Worm (Caenorhabditis elegans) whole organism, L1 larva: Measurements from ENCODE around the gene dcaf-13.
A peak's percentile ranks its signal among the peaks of the same experiment; 100 is the strongest.

ENCODE experiments used
- C04F5.9 ChIP-seq: sonication (generic microtip); optimal IDR thresholded peaks from 2 replicates; lab custom pipeline; 2016; ENCODE audit warnings: missing genetic modification characterization, missing compliant biosample characterization
- F16B12.6 ChIP-seq: fragments of 150-350 bp; optimal IDR thresholded peaks from 2 replicates; lab custom pipeline; 2014; ENCODE audit warnings: missing biosample characterization, missing genetic modification characterization
- aly-2 ChIP-seq: fragments of 150-350 bp; optimal IDR thresholded peaks from 2 replicates; lab custom pipeline; 2014; ENCODE audit warnings: missing biosample characterization, missing genetic modification characterization
- ceh-63 ChIP-seq: fragments of 200-800 bp; sonication (Bioruptor generic); optimal IDR thresholded peaks from 2 replicates; lab custom pipeline; 2018; ENCODE audit warnings: mild to moderate bottlenecking, missing genetic modification characterization, missing compliant biosample characterization
- ceh-8 ChIP-seq: fragments of 200-800 bp; sonication (Bioruptor generic); optimal IDR thresholded peaks from 2 replicates; lab custom pipeline; 2018; ENCODE audit warnings: mild to moderate bottlenecking, missing genetic modification characterization, moderate library complexity, missing compliant biosample characterization
- ceh-82 ChIP-seq, 3 experiments: fragments of 150-350 bp in 1 of 3; sonication (generic microtip) in 2 of 3; optimal IDR thresholded peaks; 2 replicates each; lab custom pipeline; 2014 to 2017; ENCODE audit warnings: missing biosample characterization in 3 of 3, missing genetic modification characterization in 3 of 3
- ceh-88 ChIP-seq: fragments of 200-800 bp; sonication (Bioruptor generic); IDR thresholded peaks from 2 replicates; pipeline ENCODE4 v1.3.6; 2022; ENCODE audit warnings: missing genetic modification characterization, missing compliant biosample characterization
- ces-1 ChIP-seq: fragments of 150-350 bp; optimal IDR thresholded peaks from 2 replicates; lab custom pipeline; 2014; ENCODE audit warnings: missing biosample characterization, missing genetic modification reagents, missing genetic modification characterization
- efl-1 ChIP-seq, 4 experiments: fragments of 150-350 bp; optimal IDR thresholded peaks in 3 of 4; peaks in 1 of 4; 1 replicate in 1 of 4; 2 replicates in 3 of 4; lab custom pipeline; 2014; ENCODE audit warnings: missing biosample characterization in 2 of 4, missing genetic modification characterization in 2 of 4, missing genetic modification reagents in 2 of 4
- elt-2 ChIP-seq: sonication (generic microtip); optimal IDR thresholded peaks from 2 replicates; lab custom pipeline; 2016; ENCODE audit warnings: missing genetic modification characterization, mild to moderate bottlenecking, inconsistent platforms, missing compliant biosample characterization, missing genetic modification reagents
- fkh-4 ChIP-seq: sonication (generic microtip); optimal IDR thresholded peaks from 2 replicates; lab custom pipeline; 2016; ENCODE audit warnings: missing compliant biosample characterization, missing genetic modification characterization, borderline replicate concordance
- fkh-8 ChIP-seq: sonication (generic microtip); optimal IDR thresholded peaks from 2 replicates; lab custom pipeline; 2016; ENCODE audit warnings: mild to moderate bottlenecking, missing genetic modification characterization, missing compliant biosample characterization
- fos-1 ChIP-seq: fragments of 150-350 bp; optimal IDR thresholded peaks from 2 replicates; lab custom pipeline; 2014; ENCODE audit warnings: missing biosample characterization, missing genetic modification characterization
- grh-1 ChIP-seq: fragments of 200-800 bp; sonication (Bioruptor generic); IDR thresholded peaks from 2 replicates; pipeline ENCODE4 v1.3.6; 2022; ENCODE audit warnings: missing genetic modification reagents, missing genetic modification characterization, missing compliant biosample characterization
- hlh-17 ChIP-seq: fragments of 200-800 bp; sonication (Bioruptor generic); optimal IDR thresholded peaks from 2 replicates; lab custom pipeline; 2018; ENCODE audit warnings: missing genetic modification characterization, mild to moderate bottlenecking, missing compliant biosample characterization, moderate library complexity, borderline replicate concordance
- irx-1 ChIP-seq: sonication (generic microtip); optimal IDR thresholded peaks from 2 replicates; lab custom pipeline; 2016; ENCODE audit warnings: missing genetic modification characterization, missing compliant biosample characterization
- isw-1 ChIP-seq: fragments of 200-800 bp; sonication (Bioruptor generic); IDR thresholded peaks from 2 replicates; pipeline ENCODE4 v1.3.6; 2022; ENCODE audit warnings: missing genetic modification characterization, missing compliant biosample characterization
- jun-1 ChIP-seq: fragments of 150-350 bp; optimal IDR thresholded peaks from 2 replicates; lab custom pipeline; 2014; ENCODE audit warnings: missing biosample characterization, missing genetic modification reagents, missing genetic modification characterization
- lin-13 ChIP-seq: fragments of 150-350 bp; optimal IDR thresholded peaks from 2 replicates; lab custom pipeline; 2014; ENCODE audit warnings: missing biosample characterization, missing genetic modification reagents, missing genetic modification characterization
- lin-14 ChIP-seq: fragments of 200-800 bp; sonication (Bioruptor generic); optimal IDR thresholded peaks from 2 replicates; lab custom pipeline; 2018; ENCODE audit warnings: mild to moderate bottlenecking, missing genetic modification characterization, moderate library complexity, missing compliant biosample characterization
- lin-35 ChIP-seq, 2 experiments: fragments of 150-350 bp; optimal IDR thresholded peaks; 2 replicates each; lab custom pipeline; 2014; ENCODE audit warnings: missing biosample characterization in 2 of 2, missing genetic modification characterization in 2 of 2, missing genetic modification reagents in 2 of 2
- lsy-2 ChIP-seq, 2 experiments: fragments of 150-350 bp; optimal IDR thresholded peaks; 2 replicates each; lab custom pipeline; 2014; ENCODE audit warnings: missing biosample characterization in 2 of 2, missing genetic modification characterization in 2 of 2
- mab-9 ChIP-seq: fragments of 200-800 bp; sonication (Bioruptor generic); IDR thresholded peaks from 2 replicates; pipeline ENCODE4 v1.3.6; 2022; ENCODE audit warnings: missing genetic modification reagents, missing genetic modification characterization, missing compliant biosample characterization
- mdl-1 ChIP-seq, 2 experiments: fragments of 150-350 bp; optimal IDR thresholded peaks; 2 replicates each; lab custom pipeline; 2014 to 2017; ENCODE audit warnings: missing biosample characterization in 2 of 2, missing genetic modification characterization in 2 of 2, inconsistent platforms in 1 of 2
- mef-2 ChIP-seq: fragments of 150-350 bp; optimal IDR thresholded peaks from 2 replicates; lab custom pipeline; 2014; ENCODE audit warnings: missing biosample characterization, missing genetic modification characterization
- nhr-11 ChIP-seq: fragments of 150-350 bp; optimal IDR thresholded peaks from 2 replicates; lab custom pipeline; 2014; ENCODE audit warnings: missing biosample characterization, missing genetic modification characterization
- nhr-28 ChIP-seq: fragments of 150-350 bp; optimal IDR thresholded peaks from 2 replicates; lab custom pipeline; 2014; ENCODE audit warnings: missing biosample characterization, missing genetic modification characterization
- nhr-47 ChIP-seq: sonication (generic microtip); optimal IDR thresholded peaks from 2 replicates; lab custom pipeline; 2016; ENCODE audit warnings: mild to moderate bottlenecking, missing genetic modification characterization, moderate library complexity, missing compliant biosample characterization
- nhr-71 ChIP-seq: sonication (generic microtip); optimal IDR thresholded peaks from 2 replicates; lab custom pipeline; 2016; ENCODE audit warnings: mild to moderate bottlenecking, missing genetic modification characterization, moderate library complexity, missing compliant biosample characterization
- pag-3 ChIP-seq: sonication (generic microtip); optimal IDR thresholded peaks from 2 replicates; lab custom pipeline; 2017; ENCODE audit warnings: missing genetic modification characterization, mild to moderate bottlenecking, missing compliant biosample characterization, antibody characterized with exemption, borderline replicate concordance; ENCODE audit not compliant: insufficient read depth
- pqm-1 ChIP-seq: sonication (generic microtip); optimal IDR thresholded peaks from 3 replicates; lab custom pipeline; 2017; ENCODE audit warnings: missing biosample characterization, missing genetic modification characterization
- skn-1 ChIP-seq: fragments of 150-350 bp; optimal IDR thresholded peaks from 2 replicates; lab custom pipeline; 2014; ENCODE audit warnings: missing biosample characterization, missing genetic modification characterization
- snu-23 ChIP-seq: sonication (generic microtip); optimal IDR thresholded peaks from 2 replicates; lab custom pipeline; 2016; ENCODE audit warnings: missing genetic modification characterization, missing compliant biosample characterization
- sptf-1 ChIP-seq: fragments of 150-350 bp; optimal IDR thresholded peaks from 2 replicates; lab custom pipeline; 2014; ENCODE audit warnings: missing biosample characterization, missing genetic modification characterization
- sup-37 ChIP-seq: fragments of 200-800 bp; sonication (Bioruptor generic); optimal IDR thresholded peaks from 2 replicates; lab custom pipeline; 2018; ENCODE audit warnings: mild to moderate bottlenecking, missing genetic modification characterization, missing compliant biosample characterization
- swsn-7 ChIP-seq: sonication (generic microtip); optimal IDR thresholded peaks from 2 replicates; lab custom pipeline; 2016; ENCODE audit warnings: missing genetic modification characterization, missing compliant biosample characterization
- tbx-2 ChIP-seq: sonication (generic microtip); optimal IDR thresholded peaks from 2 replicates; lab custom pipeline; 2016; ENCODE audit warnings: missing genetic modification characterization, missing compliant biosample characterization
- unc-130 ChIP-seq: fragments of 150-350 bp; optimal IDR thresholded peaks from 2 replicates; lab custom pipeline; 2017; ENCODE audit warnings: missing biosample characterization, missing genetic modification characterization, inconsistent platforms
- unc-30 ChIP-seq: sonication (generic microtip); optimal IDR thresholded peaks from 2 replicates; lab custom pipeline; 2017; ENCODE audit warnings: missing biosample characterization, missing genetic modification characterization
- unc-62 ChIP-seq: fragments of 150-350 bp; optimal IDR thresholded peaks from 2 replicates; lab custom pipeline; 2014; ENCODE audit warnings: missing biosample characterization, missing genetic modification reagents, missing genetic modification characterization
- unc-86 ChIP-seq: sonication (generic microtip); optimal IDR thresholded peaks from 2 replicates; lab custom pipeline; 2016; ENCODE audit warnings: missing genetic modification characterization, missing compliant biosample characterization
- ztf-4 ChIP-seq: fragments of 150-350 bp; optimal IDR thresholded peaks from 2 replicates; lab custom pipeline; 2014; ENCODE audit warnings: missing biosample characterization, missing genetic modification characterization

Gene dcaf-13

ce11 chrII:4460297-4460696 is 35.6 kb upstream of the dcaf-13 start:
- TF ChIP-seq nhr-11 (tag; lab: Kevin White, UChicago) (no peak), efl-1 (optimal IDR thresholded peaks at IDR 0.05; lab: Kevin White, UChicago) (no peak), efl-1 (GFP tag; optimal IDR thresholded peaks at IDR 0.05 in 1 of 2; lab: Kevin White, UChicago) (peak in 1 of 2 experiments; percentile 24)

DNA sequence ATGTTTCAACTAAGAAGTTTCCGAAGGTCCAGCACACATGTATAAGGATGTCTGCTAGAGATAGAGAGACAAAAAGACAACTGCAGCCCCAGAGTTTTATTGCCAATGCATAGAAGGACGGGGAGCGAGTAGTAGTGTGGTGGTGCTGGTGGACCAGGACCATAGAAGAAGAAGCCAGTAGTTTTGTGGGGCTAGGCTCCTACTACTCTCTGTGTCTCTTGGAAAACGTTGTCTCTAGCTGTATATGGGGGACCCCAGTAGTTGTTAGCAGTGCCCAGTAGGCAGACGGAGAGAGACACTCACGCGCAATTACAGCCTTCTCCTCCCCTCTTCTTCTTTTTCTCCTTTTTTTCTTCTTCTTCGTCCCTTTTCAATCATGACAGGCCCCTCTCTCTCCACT is 31.3 kb upstream of the dcaf-13 start:
- TF ChIP-seq ceh-8 (GFP tag; lab: Kevin White, UChicago) (no peak), C04F5.9 (no peak), grh-1 (GFP tag; lab: Robert Waterston, UW) (no peak), F16B12.6 (tag; lab: Kevin White, UChicago) (no peak), unc-30 (tag; lab: Kevin White, UChicago) (no peak), nhr-47 (peak; percentile 39), tbx-2 (tag; lab: Kevin White, UChicago) (peak; percentile 48), mdl-1 (tag; optimal IDR thresholded peaks at IDR 0.05; lab: Kevin White, UChicago) (no peak), fkh-8 (tag; lab: Kevin White, UChicago) (peak; percentile 30), mef-2 (tag; lab: Kevin White, UChicago) (no peak), unc-62 (GFP tag; lab: Kevin White, UChicago) (no peak), nhr-28 (tag; lab: Kevin White, UChicago) (no peak), pag-3 (tag; lab: Kevin White, UChicago) (no peak), lin-14 (peak; percentile 82), unc-130 (no peak), snu-23 (GFP tag; lab: Kevin White, UChicago) (peak; percentile 37), nhr-71 (tag; lab: Kevin White, UChicago) (peak; percentile 40), ztf-4 (tag; lab: Kevin White, UChicago) (no peak), mab-9 (peak; percentile 64; the same call in 1 of the 2 replicates), pqm-1 (tag; lab: Kevin White, UChicago) (no peak), isw-1 (GFP tag; lab: Robert Waterston, UW) (peak; percentile 23), irx-1 (no peak), ceh-63 (GFP tag; lab: Kevin White, UChicago) (no peak), swsn-7 (peak; percentile 47), ceh-88 (GFP tag; lab: Robert Waterston, UW) (no peak; the same call in 1 of the 2 replicates), ces-1 (GFP tag; lab: Kevin White, UChicago) (peak; percentile 18), efl-1 (optimal IDR thresholded peaks at IDR 0.05; lab: Kevin White, UChicago) (peak in 1 of 2 experiments; percentile 13), efl-1 (GFP tag; optimal IDR thresholded peaks at IDR 0.05 in 1 of 2; lab: Kevin White, UChicago) (no peak), unc-86 (peak; percentile 68), lin-35 (GFP tag; optimal IDR thresholded peaks at IDR 0.05; lab: Kevin White, UChicago) (peak in 1 of 2 experiments; percentile 22), hlh-17 (GFP tag; lab: Kevin White, UChicago) (no peak), sptf-1 (no peak), jun-1 (tag; lab: Kevin White, UChicago) (no peak), lsy-2 (tag; optimal IDR thresholded peaks at IDR 0.05; lab: Kevin White, UChicago) (peak in 1 of 2 experiments; percentile 30), ceh-82 (tag; optimal IDR thresholded peaks at IDR 0.05; lab: Kevin White, UChicago) (peak in 2 of 3 experiments; percentile 22 to 61), aly-2 (no peak)

DNA sequence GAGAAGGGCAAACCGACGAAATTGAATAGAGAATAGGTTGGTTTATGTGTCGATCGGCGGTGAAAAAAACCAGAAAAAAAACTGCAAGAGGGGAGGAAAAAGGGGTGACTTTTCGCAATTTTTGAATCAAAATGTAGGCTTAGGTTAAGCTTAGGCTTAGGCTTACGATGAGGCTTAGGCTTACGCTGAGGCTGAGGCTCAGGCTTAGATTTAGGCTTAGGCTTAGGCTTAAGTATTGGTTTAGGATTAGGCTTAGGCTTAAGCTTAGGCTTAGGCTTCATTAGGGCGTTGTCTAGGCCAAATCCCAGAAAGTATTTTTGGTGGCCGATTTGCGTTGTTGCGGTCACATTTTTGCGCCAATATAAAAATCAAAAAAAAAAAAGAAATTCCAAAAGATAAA is 30.1 kb upstream of the dcaf-13 start:
- TF ChIP-seq mab-9 (no peak), fkh-8 (tag; lab: Kevin White, UChicago) (no peak), ceh-8 (GFP tag; lab: Kevin White, UChicago) (no peak), fkh-4 (tag; lab: Kevin White, UChicago) (no peak), isw-1 (GFP tag; lab: Robert Waterston, UW) (no peak), pag-3 (tag; lab: Kevin White, UChicago) (no peak), skn-1 (tag; lab: Kevin White, UChicago) (no peak), lin-13 (no peak), elt-2 (tag; lab: Kevin White, UChicago) (no peak), ceh-88 (GFP tag; lab: Robert Waterston, UW) (no peak), fos-1 (tag; lab: Kevin White, UChicago) (no peak), irx-1 (no peak), sup-37 (GFP tag; lab: Kevin White, UChicago) (no peak), jun-1 (tag; lab: Kevin White, UChicago) (no peak)
